Fruit fly (Drosophila melanogaster) whole organism: ENCODE data around the gene Ski6.

Experiments used
- CG8478 ChIP-seq: fragments of >200 bp; optimal IDR thresholded peaks from 2 replicates; lab custom pipeline; 2018; ENCODE audit warnings: inconsistent platforms
- psq ChIP-seq: fragments of >200 bp; optimal IDR thresholded peaks from 2 replicates; lab custom pipeline; 2017
- usp ChIP-seq: fragments of >200 bp; optimal IDR thresholded peaks from 2 replicates; lab custom pipeline; 2017; ENCODE audit warnings: missing biosample characterization, missing genetic modification characterization, mixed read lengths

dm6 chr2L:13268040-13268652 lies 45.9 kb upstream of the Ski6 start:
- TF ChIP-seq usp (GFP tag; lab: Kevin White, UChicago) (no peak), psq (lab: Kevin White, UChicago) (no peak), CG8478 (lab: Kevin White, UChicago) (no peak)
